Worm (Caenorhabditis elegans) whole organism, L1 larva: ENCODE results near the gene nstp-5.

Source experiments
- lsy-2 ChIP-seq, 2 experiments: fragments of 150-350 bp; optimal IDR thresholded peaks; 2 replicates each; lab custom pipeline; 2014; ENCODE audit warnings: missing biosample characterization in 2 of 2, missing genetic modification characterization in 2 of 2
- nhr-11 ChIP-seq: fragments of 150-350 bp; optimal IDR thresholded peaks from 2 replicates; lab custom pipeline; 2014; ENCODE audit warnings: missing biosample characterization, missing genetic modification characterization

ce11 chrIV:12817539-12817938 is 37.8 kb upstream of the nstp-5 start:
- TF ChIP-seq nhr-11 (no peak), lsy-2 (tag; optimal IDR thresholded peaks at IDR 0.05; lab: Kevin White, UChicago) (no peak)
